Worm (Caenorhabditis elegans): ENCODE data around the gene ZK1067.4.

DNA sequence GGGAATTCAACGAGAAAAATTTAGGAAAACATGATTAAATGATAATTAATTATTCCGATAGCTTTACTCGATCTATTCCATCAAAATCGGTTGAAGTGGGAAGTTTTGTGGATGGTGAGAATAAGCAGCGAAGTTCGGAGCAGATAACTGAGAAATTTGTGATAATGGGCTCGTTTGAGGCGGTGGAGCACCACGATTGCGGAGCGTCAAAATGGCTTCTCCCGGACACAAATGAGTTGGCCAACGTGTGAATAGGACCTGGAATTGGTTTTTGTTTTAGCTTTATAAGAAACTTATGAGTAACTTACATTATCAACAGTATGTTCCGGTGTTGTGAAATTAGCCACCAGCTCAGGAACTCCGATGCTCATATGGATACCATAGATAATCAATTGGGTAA is 31.4 kb upstream of the ZK1067.4 start:
- TF ChIP-seq W03F9.2 (tag; optimal IDR thresholded peaks at IDR 0.05) (no peak), dao-5 (tag; optimal IDR thresholded peaks at IDR 0.05) (no peak), him-1 (tag; optimal IDR thresholded peaks at IDR 0.05) (no peak)

Data from whole organism, L4/young adult.